Worm (Caenorhabditis elegans): ENCODE measurements around the gene gcy-15.

The gcy-15 gene

ce11 chrII:3237038-3237521 lies 40.2 kb upstream of the gcy-15 start, which contains the start of the genes srz-67 and C17F4.11:
srz-67 (minus strand) TSS chrII:3237138.
C17F4.11 (plus strand) TSS chrII:3237471.
- TF ChIP-seq unc-62 (GFP tag; optimal IDR thresholded peaks at IDR 0.05 in 1 of 2) (peak in 1 of 2 experiments; percentile 2), unc-62 (tag; optimal IDR thresholded peaks at IDR 0.05) (no peak), snpc-1.2 (GFP tag; IDR thresholded peaks at IDR 0.05) (no peak), attf-4 (tag; optimal IDR thresholded peaks at IDR 0.05) (no peak)

DNA sequence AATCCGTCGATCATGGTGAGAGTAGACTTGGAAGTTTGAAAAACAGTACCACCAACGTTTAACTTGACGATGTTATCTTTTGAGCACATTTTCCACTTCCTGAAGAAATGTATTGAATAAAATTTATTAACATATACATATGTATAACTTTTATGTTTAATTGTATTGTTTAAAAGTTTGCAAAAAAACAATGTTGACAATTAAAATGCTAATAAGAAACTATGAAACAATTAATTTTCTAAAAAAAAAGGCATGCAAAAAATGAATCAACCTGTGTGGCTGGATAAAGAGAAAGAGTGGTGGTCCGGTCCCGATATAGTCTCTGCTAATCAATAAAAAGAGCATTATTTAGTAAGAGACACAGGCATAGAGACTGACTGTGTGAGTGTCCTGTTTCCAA lies 37.9 kb upstream of the gcy-15 start, which contains the start of gene C17F4.8:
TSS of gene C17F4.8 (minus strand) at position 101 of the 400 bp plus-strand sequence.
- no peak for TF ChIP-seq spr-1 (tag; optimal IDR thresholded peaks at IDR 0.05)
- no peak for TF ChIP-seq snpc-1.2 (GFP tag; IDR thresholded peaks at IDR 0.05)
- no peak for TF ChIP-seq egl-27 (tag; optimal IDR thresholded peaks at IDR 0.05)

- TF ChIP-seq ceh-32 (tag; optimal IDR thresholded peaks at IDR 0.05; ENCODE audit: poor library complexity) (no peak), ama-1 (optimal IDR thresholded peaks at IDR 0.05) (no peak), duxl-1 (tag; optimal IDR thresholded peaks at IDR 0.05; ENCODE audit: poor library complexity) (no peak), spr-1 (tag; optimal IDR thresholded peaks at IDR 0.05) (no peak), tra-1 (GFP tag; IDR thresholded peaks at IDR 0.05) (no peak), lin-39 (tag; optimal IDR thresholded peaks at IDR 0.05) (no peak), mxl-3 (GFP tag; optimal IDR thresholded peaks at IDR 0.05) (no peak), spr-3 (GFP tag; optimal IDR thresholded peaks at IDR 0.05) (no peak)
These were observed 33.6 kb upstream of the gcy-15 start, which contains the start of gene srh-297 for ce11 chrII:3230422-3230821. srh-297 (minus strand) TSS chrII:3230522.

- TF ChIP-seq unc-62 (GFP tag; optimal IDR thresholded peaks at IDR 0.05 in 1 of 2), result no peak
- TF ChIP-seq unc-62 (tag; optimal IDR thresholded peaks at IDR 0.05), result no peak
- no peak for TF ChIP-seq egl-27 (tag; optimal IDR thresholded peaks at IDR 0.05)
- no peak for TF ChIP-seq T26A8.4 (GFP tag; IDR thresholded peaks at IDR 0.05)
- TF ChIP-seq lin-29 (GFP tag; IDR thresholded peaks at IDR 0.05), result no peak
- no peak for TF ChIP-seq unc-130 (GFP tag; optimal IDR thresholded peaks at IDR 0.05)
- TF ChIP-seq nhr-28 (tag; optimal IDR thresholded peaks at IDR 0.05), result no peak
- TF ChIP-seq aha-1 (tag), result no peak
- TF ChIP-seq arid-1 (GFP tag; conservative IDR thresholded peaks at IDR 0.05), result no peak
- no peak for TF ChIP-seq R02D3.7 (tag; optimal IDR thresholded peaks at IDR 0.05)
- TF ChIP-seq unc-39 (tag; optimal IDR thresholded peaks at IDR 0.05), result no peak
- no peak for TF ChIP-seq mep-1 (tag; optimal IDR thresholded peaks at IDR 0.05)
- no peak for TF ChIP-seq dmd-9 (GFP tag; IDR thresholded peaks at IDR 0.05)
- no peak for TF ChIP-seq snpc-1.2 (GFP tag; IDR thresholded peaks at IDR 0.05)
- TF ChIP-seq tra-1 (GFP tag; IDR thresholded peaks at IDR 0.05), result no peak
- TF ChIP-seq nhr-6 (tag; optimal IDR thresholded peaks at IDR 0.05), result no peak
These were observed 28.9 kb upstream of the gcy-15 start, which contains the start of gene ZC239.17 for ce11 chrII:3225780-3226179. ZC239.17 (minus strand) TSS chrII:3225880.

DNA sequence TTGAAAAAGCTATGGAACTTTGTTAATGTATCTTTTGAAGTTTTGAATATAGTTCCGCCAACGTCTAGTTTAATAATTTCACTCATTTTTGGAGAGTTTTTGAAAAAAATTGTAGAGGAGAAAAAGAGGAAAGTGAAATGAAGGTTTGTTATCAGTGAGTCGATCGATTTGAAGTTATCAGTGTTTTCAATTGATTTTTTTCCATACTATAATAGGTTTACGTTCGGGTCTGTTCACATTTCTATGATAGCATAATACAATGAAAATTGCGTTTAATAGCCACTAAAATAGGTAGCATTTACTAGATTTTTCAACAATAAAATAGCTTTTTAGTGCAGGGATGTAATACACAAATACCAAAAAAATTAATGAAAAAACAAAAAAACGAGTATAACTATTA lies 28.3 kb upstream of the gcy-15 start, which contains the start of gene ZC239.16:
TSS of gene ZC239.16 (minus strand) at position 120 of the 400 bp plus-strand sequence.
- TF ChIP-seq ceh-44 (GFP tag; IDR thresholded peaks at IDR 0.05) (no peak), nhr-102 (tag; optimal IDR thresholded peaks at IDR 0.05) (no peak), pqm-1 (tag; optimal IDR thresholded peaks at IDR 0.05) (peak; percentile 38), lin-1 (GFP tag; IDR thresholded peaks at IDR 0.05) (no peak), gei-8 (GFP tag; optimal IDR thresholded peaks at IDR 0.05) (no peak), nhr-28 (tag; optimal IDR thresholded peaks at IDR 0.05) (peak; percentile 50), hlh-11 (tag; optimal IDR thresholded peaks at IDR 0.05) (no peak), dve-1 (tag; optimal IDR thresholded peaks at IDR 0.05; ENCODE audit: insufficient read depth) (peak; percentile 23), mep-1 (tag; optimal IDR thresholded peaks at IDR 0.05) (no peak), php-3 (GFP tag; IDR thresholded peaks at IDR 0.05) (peak; percentile 27; the same call in 1 of the 2 replicates), dmd-9 (GFP tag; IDR thresholded peaks at IDR 0.05) (no peak), dmd-6 (GFP tag; IDR thresholded peaks at IDR 0.05) (0 out of 2 replicates have a peak, but pooled peaks have one; percentile 8), daf-16 (GFP tag; optimal IDR thresholded peaks at IDR 0.05) (no peak), daf-16 (tag; optimal IDR thresholded peaks at IDR 0.05) (peak; percentile 61)
